Worm (Caenorhabditis elegans) whole organism, L2 larva: Measurements from ENCODE around the gene Y43F8B.20.

Experiments
- R02D3.7 ChIP-seq: fragments of 150-350 bp; optimal IDR thresholded peaks from 2 replicates; lab custom pipeline; 2014; ENCODE audit warnings: missing biosample characterization, missing genetic modification characterization
- blmp-1 ChIP-seq: sonication (generic microtip); optimal IDR thresholded peaks from 2 replicates; lab custom pipeline; 2017; ENCODE audit warnings: missing genetic modification characterization, mild to moderate bottlenecking, missing compliant biosample characterization, antibody characterized with exemption, moderate library complexity; ENCODE audit not compliant: insufficient read depth
- elt-1 ChIP-seq: fragments of 150-350 bp; optimal IDR thresholded peaks from 2 replicates; lab custom pipeline; 2014; ENCODE audit warnings: missing biosample characterization, missing genetic modification characterization
- nhr-11 ChIP-seq: fragments of 150-350 bp; optimal IDR thresholded peaks from 2 replicates; lab custom pipeline; 2014; ENCODE audit warnings: missing biosample characterization, missing genetic modification characterization
- nhr-12 ChIP-seq: fragments of 150-350 bp; optimal IDR thresholded peaks from 2 replicates; lab custom pipeline; 2014; ENCODE audit warnings: missing biosample characterization, missing genetic modification characterization
- nhr-77 ChIP-seq: fragments of 150-350 bp; optimal IDR thresholded peaks from 2 replicates; lab custom pipeline; 2014; ENCODE audit warnings: missing biosample characterization, missing genetic modification characterization
- unc-55 ChIP-seq: fragments of 150-350 bp; sonication (generic microtip); optimal IDR thresholded peaks from 3 replicates; lab custom pipeline; 2014; ENCODE audit warnings: missing biosample characterization, missing genetic modification reagents, missing genetic modification characterization
- zag-1 ChIP-seq: fragments of 150-350 bp; optimal IDR thresholded peaks from 2 replicates; lab custom pipeline; 2014; ENCODE audit warnings: missing biosample characterization, missing genetic modification characterization

DNA sequence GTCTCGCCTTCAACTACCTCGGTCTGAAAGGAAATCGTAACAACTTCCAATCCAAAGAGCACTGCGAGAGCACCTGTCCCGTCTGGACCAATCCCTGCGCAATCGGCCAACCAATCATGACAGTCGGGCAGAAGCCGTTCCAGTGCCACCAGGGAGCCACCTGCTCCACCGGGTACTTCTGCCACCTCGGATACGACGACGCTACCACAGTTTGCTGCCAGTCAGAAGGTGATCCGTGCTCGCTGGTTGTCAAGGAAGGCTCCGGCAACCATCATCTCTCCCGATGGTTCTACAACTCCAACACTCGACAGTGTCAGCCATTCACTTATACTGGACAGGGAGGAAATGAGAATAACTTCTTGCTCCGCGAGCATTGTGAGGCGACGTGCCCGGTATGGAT is 40.5 kb downstream of the Y43F8B.20 start:
- TF ChIP-seq nhr-11 (tag; lab: Kevin White, UChicago) (no peak), nhr-77 (tag; lab: Kevin White, UChicago) (no peak), zag-1 (tag; lab: Kevin White, UChicago) (no peak), elt-1 (tag; lab: Kevin White, UChicago) (no peak), R02D3.7 (no peak), unc-55 (GFP tag; lab: Kevin White, UChicago) (no peak), blmp-1 (tag; lab: Kevin White, UChicago) (no peak), nhr-12 (tag; lab: Kevin White, UChicago) (no peak)
